Worm (Caenorhabditis elegans) whole organism, L2 larva: ENCODE measurements around the gene cwc-15.
"Not testable (repeated sequence)": the region's sequence is repeated elsewhere in the genome, so short reads cannot be mapped to it uniquely, and the experiment has no call there.

Experiments
- C34F6.9 ChIP-seq: fragments of 150-350 bp; optimal IDR thresholded peaks from 2 replicates; lab custom pipeline; 2014; ENCODE audit warnings: missing biosample characterization, missing genetic modification characterization
- F13H6.1 ChIP-seq: sonication (generic microtip); optimal IDR thresholded peaks from 2 replicates; lab custom pipeline; 2016; ENCODE audit warnings: missing genetic modification characterization, missing compliant biosample characterization
- R02D3.7 ChIP-seq: fragments of 150-350 bp; optimal IDR thresholded peaks from 2 replicates; lab custom pipeline; 2014; ENCODE audit warnings: missing biosample characterization, missing genetic modification characterization
- Y55F3AM.14 ChIP-seq: fragments of 200-800 bp; sonication (Bioruptor generic); optimal IDR thresholded peaks from 2 replicates; lab custom pipeline; 2018; ENCODE audit warnings: mild to moderate bottlenecking, missing genetic modification characterization, missing compliant biosample characterization
- ZK546.5 ChIP-seq: sonication (generic microtip); optimal IDR thresholded peaks from 2 replicates; lab custom pipeline; 2017; ENCODE audit warnings: missing biosample characterization, missing genetic modification characterization
- alr-1 ChIP-seq: fragments of 150-350 bp; optimal IDR thresholded peaks from 2 replicates; lab custom pipeline; 2014; ENCODE audit warnings: missing biosample characterization, missing genetic modification characterization
- aly-2 ChIP-seq: fragments of 150-350 bp; optimal IDR thresholded peaks from 2 replicates; lab custom pipeline; 2014; ENCODE audit warnings: missing biosample characterization, missing genetic modification characterization
- ama-1 ChIP-seq: fragments of 150-350 bp; optimal IDR thresholded peaks from 2 replicates; lab custom pipeline; 2018; ENCODE audit warnings: inconsistent platforms
- blmp-1 ChIP-seq: sonication (generic microtip); optimal IDR thresholded peaks from 2 replicates; lab custom pipeline; 2017; ENCODE audit warnings: missing genetic modification characterization, mild to moderate bottlenecking, missing compliant biosample characterization, antibody characterized with exemption, moderate library complexity; ENCODE audit not compliant: insufficient read depth
- ceh-16 ChIP-seq: fragments of 150-350 bp; optimal IDR thresholded peaks from 2 replicates; lab custom pipeline; 2014; ENCODE audit warnings: missing biosample characterization, missing genetic modification characterization
- ceh-82 ChIP-seq: fragments of 150-350 bp; optimal IDR thresholded peaks from 2 replicates; lab custom pipeline; 2014; ENCODE audit warnings: missing biosample characterization, missing genetic modification characterization
- crh-2 ChIP-seq: sonication (generic microtip); optimal IDR thresholded peaks from 2 replicates; lab custom pipeline; 2017; ENCODE audit warnings: missing biosample characterization, missing genetic modification characterization
- egl-27 ChIP-seq: sonication (generic microtip); optimal IDR thresholded peaks from 3 replicates; lab custom pipeline; 2017; ENCODE audit warnings: missing biosample characterization, missing genetic modification reagents, missing genetic modification characterization
- elt-3 ChIP-seq: sonication (generic microtip); optimal IDR thresholded peaks from 2 replicates; lab custom pipeline; 2017; ENCODE audit warnings: missing biosample characterization, missing genetic modification characterization
- fos-1 ChIP-seq: fragments of 150-350 bp; optimal IDR thresholded peaks from 2 replicates; lab custom pipeline; 2014; ENCODE audit warnings: missing biosample characterization, missing genetic modification characterization
- gmeb-1 ChIP-seq: fragments of 150-350 bp; optimal IDR thresholded peaks from 2 replicates; lab custom pipeline; 2014; ENCODE audit warnings: missing biosample characterization, missing genetic modification characterization
- lin-11 ChIP-seq: fragments of 150-350 bp; sonication (generic microtip); optimal IDR thresholded peaks from 2 replicates; lab custom pipeline; 2014; ENCODE audit warnings: missing biosample characterization, missing genetic modification characterization, inconsistent platforms, mixed read lengths
- lin-13 ChIP-seq: fragments of 150-350 bp; optimal IDR thresholded peaks from 2 replicates; lab custom pipeline; 2014; ENCODE audit warnings: missing biosample characterization, missing genetic modification reagents, missing genetic modification characterization
- lin-39 ChIP-seq: fragments of 150-350 bp; optimal IDR thresholded peaks from 2 replicates; lab custom pipeline; 2014; ENCODE audit warnings: missing biosample characterization, missing genetic modification reagents, missing genetic modification characterization
- lsy-2 ChIP-seq, 2 experiments: fragments of 150-350 bp in 1 of 2; sonication (generic microtip) in 1 of 2; optimal IDR thresholded peaks; 2 replicates each; lab custom pipeline; 2014 to 2017; ENCODE audit warnings: missing biosample characterization in 2 of 2, missing genetic modification characterization in 2 of 2
- mab-5 ChIP-seq: fragments of 150-350 bp; optimal IDR thresholded peaks from 2 replicates; lab custom pipeline; 2014; ENCODE audit warnings: missing biosample characterization, missing genetic modification characterization
- mbf-1 ChIP-seq: sonication (generic microtip); optimal IDR thresholded peaks from 2 replicates; lab custom pipeline; 2017; ENCODE audit warnings: missing biosample characterization, missing genetic modification characterization
- mdl-1 ChIP-seq, 2 experiments: fragments of 150-350 bp in 1 of 2; sonication (generic microtip) in 1 of 2; optimal IDR thresholded peaks; 2 replicates each; lab custom pipeline; 2017; ENCODE audit warnings: missing biosample characterization in 2 of 2, missing genetic modification characterization in 2 of 2
- nhr-11 ChIP-seq: fragments of 150-350 bp; optimal IDR thresholded peaks from 2 replicates; lab custom pipeline; 2014; ENCODE audit warnings: missing biosample characterization, missing genetic modification characterization
- nhr-12 ChIP-seq: fragments of 150-350 bp; optimal IDR thresholded peaks from 2 replicates; lab custom pipeline; 2014; ENCODE audit warnings: missing biosample characterization, missing genetic modification characterization
- nhr-21 ChIP-seq: fragments of 150-350 bp; optimal IDR thresholded peaks from 2 replicates; lab custom pipeline; 2014; ENCODE audit warnings: missing biosample characterization, missing genetic modification characterization
- nhr-23 ChIP-seq: fragments of 150-350 bp; optimal IDR thresholded peaks from 2 replicates; lab custom pipeline; 2014; ENCODE audit warnings: missing biosample characterization, missing genetic modification reagents, missing genetic modification characterization
- nhr-237 ChIP-seq: fragments of 150-350 bp; optimal IDR thresholded peaks from 2 replicates; lab custom pipeline; 2014; ENCODE audit warnings: missing biosample characterization, missing genetic modification characterization
- nhr-25 ChIP-seq: fragments of 150-350 bp; sonication (generic microtip); optimal IDR thresholded peaks from 3 replicates; lab custom pipeline; 2014; ENCODE audit warnings: missing biosample characterization, missing genetic modification characterization
- nhr-6 ChIP-seq: fragments of 150-350 bp; optimal IDR thresholded peaks from 2 replicates; lab custom pipeline; 2014; ENCODE audit warnings: missing biosample characterization, missing genetic modification characterization
- nhr-77 ChIP-seq: fragments of 150-350 bp; optimal IDR thresholded peaks from 2 replicates; lab custom pipeline; 2014; ENCODE audit warnings: missing biosample characterization, missing genetic modification characterization
- peb-1 ChIP-seq: fragments of 150-350 bp; optimal IDR thresholded peaks from 2 replicates; lab custom pipeline; 2014; ENCODE audit warnings: missing biosample characterization, missing genetic modification characterization
- sem-4 ChIP-seq: fragments of 150-350 bp; optimal IDR thresholded peaks from 2 replicates; lab custom pipeline; 2014; ENCODE audit warnings: missing biosample characterization, missing genetic modification reagents, missing genetic modification characterization
- skn-1 ChIP-seq: sonication (generic microtip); optimal IDR thresholded peaks from 2 replicates; lab custom pipeline; 2017; ENCODE audit warnings: missing biosample characterization, missing genetic modification characterization
- sma-3 ChIP-seq: sonication (generic microtip); optimal IDR thresholded peaks from 2 replicates; lab custom pipeline; 2016; ENCODE audit warnings: missing genetic modification reagents, missing genetic modification characterization, missing compliant biosample characterization
- sma-9 ChIP-seq, 2 experiments: fragments of 150-350 bp in 1 of 2; sonication (generic microtip) in 1 of 2; optimal IDR thresholded peaks; 2 replicates each; lab custom pipeline; 2014 to 2016; ENCODE audit warnings: missing genetic modification characterization in 2 of 2, mild to moderate bottlenecking in 1 of 2, missing biosample characterization in 1 of 2, missing compliant biosample characterization in 1 of 2, missing genetic modification reagents in 1 of 2, moderate library complexity in 1 of 2
- snpc-4 ChIP-seq: fragments of 150-350 bp; optimal IDR thresholded peaks from 2 replicates; lab custom pipeline; 2014; ENCODE audit warnings: missing biosample characterization, missing genetic modification characterization
- unc-39 ChIP-seq: fragments of 150-350 bp; optimal IDR thresholded peaks from 2 replicates; lab custom pipeline; 2014; ENCODE audit warnings: missing biosample characterization, missing genetic modification characterization
- unc-55 ChIP-seq: fragments of 150-350 bp; sonication (generic microtip); optimal IDR thresholded peaks from 3 replicates; lab custom pipeline; 2014; ENCODE audit warnings: missing biosample characterization, missing genetic modification reagents, missing genetic modification characterization
- unc-62 ChIP-seq: fragments of 150-350 bp; optimal IDR thresholded peaks from 2 replicates; lab custom pipeline; 2014; ENCODE audit warnings: missing biosample characterization, missing genetic modification reagents, missing genetic modification characterization
- zag-1 ChIP-seq: fragments of 150-350 bp; optimal IDR thresholded peaks from 2 replicates; lab custom pipeline; 2014; ENCODE audit warnings: missing biosample characterization, missing genetic modification characterization
- ztf-1 ChIP-seq: fragments of 200-800 bp; sonication (Bioruptor generic); conservative IDR thresholded peaks from 2 replicates; pipeline ENCODE4 v1.3.6; 2022; ENCODE audit warnings: missing genetic modification characterization, missing compliant biosample characterization
- ztf-11 ChIP-seq: sonication (generic microtip); optimal IDR thresholded peaks from 2 replicates; lab custom pipeline; 2017; ENCODE audit warnings: missing biosample characterization, missing genetic modification characterization
- ztf-4 ChIP-seq: fragments of 150-350 bp; optimal IDR thresholded peaks from 2 replicates; lab custom pipeline; 2014; ENCODE audit warnings: missing biosample characterization, missing genetic modification characterization

cwc-15 gene

ce11 chrV:15988074-15988473 lies 35.1 kb upstream of the cwc-15 start, which contains the start of gene F36G9.15:
F36G9.15 (minus strand) TSS chrV:15988174.
- no peak for TF ChIP-seq blmp-1 (tag; lab: Kevin White, UChicago)

DNA sequence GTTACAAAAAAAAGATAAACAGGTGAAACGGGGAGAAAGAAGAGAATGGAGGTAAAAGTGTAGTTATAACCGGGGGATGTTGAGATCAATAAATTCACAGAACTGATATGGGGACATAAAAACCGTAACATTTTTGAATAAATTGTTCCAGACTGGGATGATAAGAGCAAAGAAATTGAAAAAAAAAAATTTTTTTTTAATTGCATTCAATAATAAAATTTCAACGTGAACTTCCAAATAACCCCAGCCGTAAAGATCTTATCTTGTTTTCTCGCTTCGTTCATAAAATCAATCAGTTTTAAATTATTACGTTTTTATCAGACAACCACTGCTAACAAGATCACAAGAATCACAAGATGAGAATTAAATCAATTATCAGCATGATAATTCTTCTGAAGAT lies 31.3 kb upstream of the cwc-15 start, which contains the start of gene C06C6.7:
TSS of gene C06C6.7 (plus strand) at position 301 of the 400 bp plus-strand sequence.
- TF ChIP-seq zag-1, snpc-4, alr-1 (tag; lab: Kevin White, UChicago): not testable (repeated sequence)

DNA sequence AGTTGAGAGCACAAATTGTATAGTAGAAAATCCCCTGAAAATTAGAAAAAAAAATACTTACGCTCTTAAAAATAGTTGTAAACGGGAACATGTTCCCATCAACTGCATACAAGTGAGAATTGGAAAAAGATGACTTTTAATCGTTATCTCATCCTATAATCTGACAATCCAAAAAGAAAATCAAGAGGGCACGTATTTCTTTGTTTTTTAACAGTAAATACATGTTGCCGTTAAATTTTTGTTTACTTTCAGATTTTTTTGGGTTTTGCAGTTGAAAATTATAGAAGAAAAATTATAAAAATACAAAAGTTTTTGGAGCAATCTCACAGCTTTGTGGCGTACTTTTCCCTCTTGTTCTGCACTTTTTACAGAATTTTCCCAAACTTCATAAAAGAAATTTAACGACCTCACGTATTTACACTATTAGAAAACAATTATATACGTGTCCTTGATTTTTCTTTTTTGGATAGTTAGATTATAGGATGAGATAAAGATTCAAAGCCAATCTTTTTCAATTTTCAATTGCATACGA lies 26.4 kb upstream of the cwc-15 start, which contains the start of the genes C06C6.9 and C06C6.8:
TSS of gene C06C6.9 (minus strand) at position 101 of the 532 bp plus-strand sequence.
TSS of gene C06C6.8 (plus strand) at position 482 of the 532 bp plus-strand sequence.
- TF ChIP-seq sma-3 (no peak), peb-1 (tag; lab: Kevin White, UChicago) (no peak), aly-2 (tag; lab: Kevin White, UChicago) (no peak), ceh-82 (tag; lab: Kevin White, UChicago) (no peak), C34F6.9 (tag; lab: Kevin White, UChicago) (no peak), Y55F3AM.14 (GFP tag; lab: Kevin White, UChicago) (no peak), mbf-1 (tag; lab: Kevin White, UChicago) (no peak), ZK546.5 (tag; lab: Kevin White, UChicago) (no peak), ama-1 (lab: Kevin White, UChicago) (no peak), lin-11 (tag; lab: Kevin White, UChicago) (no peak), skn-1 (tag; lab: Kevin White, UChicago) (no peak), gmeb-1 (tag; lab: Kevin White, UChicago) (no peak), nhr-23 (no peak), ztf-4 (tag; lab: Kevin White, UChicago) (no peak), lin-39 (no peak)

DNA sequence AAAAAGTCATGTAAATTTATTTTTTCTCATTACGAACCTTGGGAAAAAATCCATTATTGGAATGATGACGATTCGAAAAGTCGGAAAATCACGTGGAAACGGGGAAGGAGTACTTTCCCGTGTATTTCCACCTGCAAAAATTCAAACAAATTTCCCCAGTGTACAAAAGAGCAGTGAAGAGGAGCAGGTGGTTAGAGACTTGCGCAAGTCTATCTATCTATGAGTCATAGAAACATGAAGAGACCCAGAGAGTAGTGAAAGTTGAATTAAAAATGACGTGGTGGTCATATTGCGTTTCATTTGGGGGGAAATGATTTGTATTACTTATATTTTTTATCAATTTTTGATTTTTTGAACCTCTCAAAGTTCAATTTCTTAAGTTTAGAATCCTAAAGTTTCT lies 22.7 kb upstream of the cwc-15 start, which contains the start of gene nhr-50:
TSS of gene nhr-50 (minus strand) at position 199 of the 400 bp plus-strand sequence.
- peak; percentile 45 for TF ChIP-seq C34F6.9 (tag; lab: Kevin White, UChicago)
- peak; percentile 99 for TF ChIP-seq fos-1 (tag; lab: Kevin White, UChicago)
- TF ChIP-seq sma-9 (GFP tag; optimal IDR thresholded peaks at IDR 0.05; lab: Kevin White, UChicago), result peak; percentile 91
- TF ChIP-seq sma-9 (tag; optimal IDR thresholded peaks at IDR 0.05; lab: Kevin White, UChicago), result no peak
- TF ChIP-seq nhr-77 (tag; lab: Kevin White, UChicago), result no peak
- TF ChIP-seq lin-39, result no peak
- TF ChIP-seq zag-1 (tag; lab: Kevin White, UChicago), result no peak
- TF ChIP-seq nhr-6 (tag; lab: Kevin White, UChicago), result no peak
- TF ChIP-seq unc-55 (GFP tag; lab: Kevin White, UChicago), result no peak
- no peak for TF ChIP-seq snpc-4 (tag; lab: Kevin White, UChicago)
- TF ChIP-seq lin-11 (tag; lab: Kevin White, UChicago), result no peak
- no peak for TF ChIP-seq nhr-12 (tag; lab: Kevin White, UChicago)
- no peak for TF ChIP-seq nhr-237 (tag; lab: Kevin White, UChicago)
- no peak for TF ChIP-seq ztf-1 (GFP tag; lab: Robert Waterston, UW)
- no peak for TF ChIP-seq Y55F3AM.14 (GFP tag; lab: Kevin White, UChicago)
- no peak for TF ChIP-seq skn-1 (tag; lab: Kevin White, UChicago)
- no peak for TF ChIP-seq ama-1 (lab: Kevin White, UChicago)
- TF ChIP-seq nhr-11 (tag; lab: Kevin White, UChicago), result no peak
- no peak for TF ChIP-seq lsy-2 (tag; optimal IDR thresholded peaks at IDR 0.05; lab: Kevin White, UChicago)
- no peak for TF ChIP-seq sem-4 (tag; lab: Kevin White, UChicago)
- peak; percentile 57 for TF ChIP-seq egl-27 (tag; lab: Kevin White, UChicago)
- peak; percentile 8 for TF ChIP-seq ztf-4 (tag; lab: Kevin White, UChicago)
- no peak for TF ChIP-seq R02D3.7 (tag; lab: Kevin White, UChicago)
- TF ChIP-seq unc-39 (tag; lab: Kevin White, UChicago), result no peak
- peak; percentile 53 for TF ChIP-seq F13H6.1 (tag; lab: Kevin White, UChicago)
- TF ChIP-seq mdl-1 (tag; optimal IDR thresholded peaks at IDR 0.05; lab: Kevin White, UChicago), result no peak
- TF ChIP-seq sma-3, result peak; percentile 69
- TF ChIP-seq lin-13, result no peak
- TF ChIP-seq unc-62 (GFP tag; lab: Kevin White, UChicago), result no peak
- TF ChIP-seq peb-1 (tag; lab: Kevin White, UChicago), result no peak
- TF ChIP-seq mab-5 (tag; lab: Kevin White, UChicago), result no peak
- TF ChIP-seq ZK546.5 (tag; lab: Kevin White, UChicago), result no peak
- peak; percentile 8 for TF ChIP-seq gmeb-1 (tag; lab: Kevin White, UChicago)
- peak; percentile 45 for TF ChIP-seq nhr-21
- TF ChIP-seq ceh-82 (tag; lab: Kevin White, UChicago), result no peak
- TF ChIP-seq crh-2 (tag; lab: Kevin White, UChicago), result peak; percentile 83
- TF ChIP-seq ceh-16, result no peak
- no peak for TF ChIP-seq mbf-1 (tag; lab: Kevin White, UChicago)
- no peak for TF ChIP-seq aly-2 (tag; lab: Kevin White, UChicago)
- TF ChIP-seq elt-3 (tag; lab: Kevin White, UChicago), result no peak
- no peak for TF ChIP-seq nhr-25 (tag; lab: Kevin White, UChicago)
- no peak for TF ChIP-seq ztf-11 (tag; lab: Kevin White, UChicago)
